Fruit fly (Drosophila melanogaster): ENCODE measurements around the gene Rnf11.
"Not testable (repeated sequence)": the region's sequence is repeated elsewhere in the genome, so short reads cannot be mapped to it uniquely, and the experiment has no call there.

dm6 chr4:374230-374629 lies 59.5 kb downstream of the Rnf11 start:
- TF ChIP-seq CG4820 (GFP tag; optimal IDR thresholded peaks at IDR 0.05); CG10654 (GFP tag; optimal IDR thresholded peaks at IDR 0.05); CG12299 (tag; optimal IDR thresholded peaks at IDR 0.05); Fer3 (tag; optimal IDR thresholded peaks at IDR 0.05); zen (tag; optimal IDR thresholded peaks at IDR 0.05); tup (GFP tag; optimal IDR thresholded peaks at IDR 0.05); nerfin-1 (tag; optimal IDR thresholded peaks at IDR 0.05); CG16815 (GFP tag; optimal IDR thresholded peaks at IDR 0.05); Pdp1 (GFP tag; optimal IDR thresholded peaks at IDR 0.05): not testable (repeated sequence)
- peak; percentile 39 for TF ChIP-seq gem (tag; optimal IDR thresholded peaks at IDR 0.05)
